Worm (Caenorhabditis elegans) whole organism, young adult: Measurements from ENCODE around the gene frm-8.

Source experiments
- B0035.1 ChIP-seq: sonication (generic microtip); optimal IDR thresholded peaks from 2 replicates; lab custom pipeline; 2016; ENCODE audit warnings: missing genetic modification characterization, mild to moderate bottlenecking, missing compliant biosample characterization, missing genotype, missing genetic modification reagents
- B0261.1 ChIP-seq: sonication (generic microtip); optimal IDR thresholded peaks from 2 replicates; lab custom pipeline; 2016; ENCODE audit warnings: mild to moderate bottlenecking, missing genetic modification characterization, moderate library complexity, missing compliant biosample characterization
- B0336.3 ChIP-seq: fragments of 200-800 bp; sonication (Bioruptor generic); IDR thresholded peaks from 2 replicates; pipeline ENCODE4 v1.3.6; 2022; ENCODE audit warnings: missing genetic modification characterization, missing compliant biosample characterization
- D2030.7 ChIP-seq: fragments of 200-800 bp; sonication (Bioruptor generic); IDR thresholded peaks from 2 replicates; pipeline ENCODE4 v1.3.6; 2022; ENCODE audit warnings: missing genetic modification reagents, missing genetic modification characterization, missing compliant biosample characterization
- F10E7.11 ChIP-seq: sonication (generic microtip); optimal IDR thresholded peaks from 2 replicates; lab custom pipeline; 2017; ENCODE audit warnings: mild to moderate bottlenecking, missing genetic modification characterization, moderate library complexity, missing compliant biosample characterization
- F37B4.10 ChIP-seq: fragments of 200-800 bp; sonication (Bioruptor generic); IDR thresholded peaks from 2 replicates; pipeline ENCODE4 v1.3.6; 2022; ENCODE audit warnings: missing genetic modification characterization, missing compliant biosample characterization
- F39B2.1 ChIP-seq: fragments of 200-800 bp; sonication (Bioruptor generic); IDR thresholded peaks from 2 replicates; pipeline ENCODE4 v1.3.6; 2022; ENCODE audit warnings: missing genetic modification reagents, missing genetic modification characterization, missing compliant biosample characterization
- F57C9.4 ChIP-seq: sonication (generic microtip); optimal IDR thresholded peaks from 2 replicates; lab custom pipeline; 2017; ENCODE audit warnings: mild to moderate bottlenecking, missing genetic modification characterization, missing compliant biosample characterization
- Y67H2A.10 ChIP-seq: fragments of 200-800 bp; sonication (Bioruptor generic); conservative IDR thresholded peaks from 2 replicates; pipeline ENCODE4 v1.3.6; 2022; ENCODE audit warnings: missing genetic modification reagents, missing genetic modification characterization, missing compliant biosample characterization
- Y79H2A.3 ChIP-seq: fragments of 200-800 bp; sonication (Bioruptor generic); conservative IDR thresholded peaks from 2 replicates; pipeline ENCODE4 v1.3.6; 2022; ENCODE audit warnings: missing genetic modification reagents, missing genetic modification characterization, missing compliant biosample characterization
- akir-1 ChIP-seq: fragments of 200-800 bp; sonication (Bioruptor generic); optimal IDR thresholded peaks from 2 replicates; lab custom pipeline; 2018; ENCODE audit warnings: mild to moderate bottlenecking, missing genetic modification characterization, moderate library complexity, missing compliant biosample characterization
- ama-1 ChIP-seq, 3 experiments: fragments of 150-350 bp in 1 of 3; sonication (generic microtip) in 2 of 3; optimal IDR thresholded peaks; 2 replicates each; lab custom pipeline; 2014 to 2018; ENCODE audit warnings: missing biosample characterization in 2 of 3, missing genetic modification characterization in 2 of 3, missing genetic modification reagents in 2 of 3
- aptf-2 ChIP-seq: fragments of 200-800 bp; sonication (Bioruptor generic); conservative IDR thresholded peaks from 2 replicates; pipeline ENCODE4 v1.3.6; 2022; ENCODE audit warnings: missing genetic modification reagents, missing genetic modification characterization, missing compliant biosample characterization
- attf-6 ChIP-seq: fragments of 200-800 bp; sonication (Bioruptor generic); IDR thresholded peaks from 2 replicates; pipeline ENCODE4 v1.3.6; 2022; ENCODE audit warnings: missing genetic modification reagents, missing genetic modification characterization, missing compliant biosample characterization
- ccch-3 ChIP-seq: fragments of 200-800 bp; sonication (Bioruptor generic); optimal IDR thresholded peaks from 2 replicates; lab custom pipeline; 2018; ENCODE audit warnings: mild to moderate bottlenecking, missing genetic modification characterization, missing compliant biosample characterization
- cebp-1 ChIP-seq, 2 experiments: fragments of 200-800 bp in 1 of 2; sonication (Bioruptor generic) in 1 of 2; sonication (generic microtip) in 1 of 2; IDR thresholded peaks in 1 of 2; optimal IDR thresholded peaks in 1 of 2; 2 replicates each; pipeline versions ENCODE4 v1.3.6 to Lab custom; 2017 to 2022; ENCODE audit warnings: missing compliant biosample characterization in 2 of 2, missing genetic modification characterization in 2 of 2, mild to moderate bottlenecking in 1 of 2, missing genetic modification reagents in 1 of 2, moderate library complexity in 1 of 2
- ceh-40 ChIP-seq: fragments of 200-800 bp; sonication (Bioruptor generic); IDR thresholded peaks from 2 replicates; pipeline ENCODE4 v1.3.6; 2022; ENCODE audit warnings: missing genetic modification characterization, missing compliant biosample characterization
- die-1 ChIP-seq: sonication (generic microtip); optimal IDR thresholded peaks from 2 replicates; lab custom pipeline; 2016; ENCODE audit warnings: missing genotype, mild to moderate bottlenecking, missing genetic modification characterization, missing compliant biosample characterization
- dpl-1 ChIP-seq: fragments of 150-350 bp; optimal IDR thresholded peaks from 2 replicates; lab custom pipeline; 2014; ENCODE audit warnings: missing biosample characterization, missing genetic modification reagents, missing genetic modification characterization
- fkh-3 ChIP-seq: sonication (generic microtip); optimal IDR thresholded peaks from 2 replicates; lab custom pipeline; 2016; ENCODE audit warnings: mild to moderate bottlenecking, missing genetic modification characterization, missing compliant biosample characterization
- hmg-1.2 ChIP-seq: fragments of 200-800 bp; sonication (Bioruptor generic); IDR thresholded peaks from 2 replicates; pipeline ENCODE4 v1.3.6; 2022; ENCODE audit warnings: missing genetic modification reagents, missing genetic modification characterization, missing compliant biosample characterization
- hrde-1 ChIP-seq: sonication (generic microtip); optimal IDR thresholded peaks from 2 replicates; lab custom pipeline; 2016; ENCODE audit warnings: missing genetic modification characterization, mild to moderate bottlenecking, missing compliant biosample characterization, moderate library complexity, missing genotype, missing genetic modification reagents, borderline replicate concordance
- let-526 ChIP-seq: fragments of 200-800 bp; sonication (Bioruptor generic); IDR thresholded peaks from 2 replicates; pipeline ENCODE4 v1.3.6; 2022; ENCODE audit warnings: missing genetic modification reagents, missing genetic modification characterization, missing compliant biosample characterization
- lin-26 ChIP-seq: fragments of 200-800 bp; sonication (Bioruptor generic); IDR thresholded peaks from 2 replicates; pipeline ENCODE4 v1.3.6; 2022; ENCODE audit warnings: missing genetic modification reagents, missing genetic modification characterization, missing compliant biosample characterization
- lin-35 ChIP-seq, 3 experiments: fragments of 150-350 bp in 2 of 3; sonication (generic microtip) in 1 of 3; optimal IDR thresholded peaks; 2 replicates each; lab custom pipeline; 2014 to 2018; ENCODE audit warnings: missing biosample characterization in 3 of 3, missing genetic modification characterization in 3 of 3, missing genetic modification reagents in 3 of 3
- lsl-1 ChIP-seq: fragments of 200-800 bp; sonication (Bioruptor generic); optimal IDR thresholded peaks from 2 replicates; lab custom pipeline; 2018; ENCODE audit warnings: mild to moderate bottlenecking, missing genetic modification characterization, moderate library complexity, missing compliant biosample characterization
- madf-10 ChIP-seq: sonication (generic microtip); optimal IDR thresholded peaks from 2 replicates; lab custom pipeline; 2016; ENCODE audit warnings: mild to moderate bottlenecking, missing genetic modification characterization, missing compliant biosample characterization
- madf-6 ChIP-seq: fragments of 200-800 bp; sonication (Bioruptor generic); IDR thresholded peaks from 2 replicates; pipeline ENCODE4 v1.3.6; 2022; ENCODE audit warnings: missing genetic modification reagents, missing genetic modification characterization, missing compliant biosample characterization
- mcd-1 ChIP-seq: fragments of 200-800 bp; sonication (Bioruptor generic); IDR thresholded peaks from 2 replicates; pipeline ENCODE4 v1.3.6; 2022; ENCODE audit warnings: missing genetic modification reagents, missing genetic modification characterization, missing compliant biosample characterization
- mxl-1 ChIP-seq: sonication (generic microtip); optimal IDR thresholded peaks from 2 replicates; lab custom pipeline; 2016; ENCODE audit warnings: missing genetic modification characterization, missing compliant biosample characterization
- nfyb-1 ChIP-seq: fragments of 200-800 bp; sonication (Bioruptor generic); IDR thresholded peaks from 2 replicates; pipeline ENCODE4 v1.3.6; 2022; ENCODE audit warnings: missing genetic modification reagents, missing genetic modification characterization, missing compliant biosample characterization
- rcor-1 ChIP-seq: fragments of 200-800 bp; sonication (Bioruptor generic); IDR thresholded peaks from 2 replicates; pipeline ENCODE4 v1.3.6; 2022; ENCODE audit warnings: missing genetic modification reagents, missing genetic modification characterization, missing compliant biosample characterization
- rpc-1 ChIP-seq, 2 experiments: fragments of 150-350 bp in 1 of 2; sonication (generic microtip) in 1 of 2; optimal IDR thresholded peaks; 2 replicates each; lab custom pipeline; 2014 to 2018; ENCODE audit warnings: missing biosample characterization in 1 of 2, missing genetic modification characterization in 1 of 2, missing genetic modification reagents in 1 of 2, missing genotype in 1 of 2
- snpc-4 ChIP-seq, 5 experiments: fragments of 150-350 bp in 1 of 5; sonication (generic microtip) in 4 of 5; optimal IDR thresholded peaks; 2 replicates each; lab custom pipeline; 2014 to 2018; ENCODE audit warnings: missing genetic modification characterization in 5 of 5, missing biosample characterization in 3 of 5, antibody characterized with exemption in 2 of 5, mild to moderate bottlenecking in 2 of 5, missing compliant biosample characterization in 2 of 5, missing genotype in 2 of 5, moderate library complexity in 2 of 5, missing genetic modification reagents in 1 of 5
- tbx-9 ChIP-seq: sonication (generic microtip); optimal IDR thresholded peaks from 2 replicates; lab custom pipeline; 2016; ENCODE audit warnings: borderline replicate concordance, missing genetic modification characterization, inconsistent platforms, missing compliant biosample characterization
- zfh-2 ChIP-seq: fragments of 200-800 bp; sonication (Bioruptor generic); conservative IDR thresholded peaks from 2 replicates; pipeline ENCODE4 v1.3.6; 2022; ENCODE audit warnings: missing genetic modification reagents, missing genetic modification characterization, missing compliant biosample characterization
- ztf-18 ChIP-seq: sonication (generic microtip); optimal IDR thresholded peaks from 2 replicates; lab custom pipeline; 2016; ENCODE audit warnings: missing genotype, mild to moderate bottlenecking, missing genetic modification characterization, missing compliant biosample characterization
- ztf-25 ChIP-seq: fragments of 200-800 bp; sonication (Bioruptor generic); IDR thresholded peaks from 2 replicates; pipeline ENCODE4 v1.3.6; 2022; ENCODE audit warnings: missing genetic modification reagents, missing genetic modification characterization, missing compliant biosample characterization
- ztf-28 ChIP-seq: fragments of 200-800 bp; sonication (Bioruptor generic); IDR thresholded peaks from 2 replicates; pipeline ENCODE4 v1.3.6; 2022; ENCODE audit warnings: missing genetic modification reagents, missing genetic modification characterization, missing compliant biosample characterization
- ztf-3 ChIP-seq: fragments of 200-800 bp; sonication (Bioruptor generic); optimal IDR thresholded peaks from 2 replicates; lab custom pipeline; 2018; ENCODE audit warnings: mild to moderate bottlenecking, missing genetic modification characterization, missing compliant biosample characterization

frm-8 gene

DNA sequence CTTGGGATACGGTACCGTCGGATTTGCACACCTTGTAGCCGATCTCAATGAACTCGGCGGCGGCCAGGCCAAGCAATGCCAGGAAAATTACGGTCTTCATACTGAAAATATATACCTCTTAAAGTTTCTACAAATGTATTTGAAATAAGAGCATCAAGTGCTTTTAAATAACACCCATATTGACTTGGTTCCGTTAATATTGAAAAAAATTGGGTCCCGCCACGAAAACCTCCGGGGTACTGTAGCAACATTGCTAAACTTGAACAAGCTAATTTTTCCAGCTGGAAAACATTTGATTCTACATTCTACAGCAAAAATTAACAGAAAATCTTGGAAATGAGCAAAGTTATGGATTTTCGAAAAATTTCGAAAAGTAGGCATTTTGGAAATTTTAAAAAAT, 19.5 kb downstream of the frm-8 start, which contains the start of gene heh-1:
TSS of gene heh-1 (minus strand) at position 101 of the 400 bp plus-strand sequence.
- 0 out of 2 replicates have a peak, but pooled peaks have one; percentile 11 for TF ChIP-seq aptf-2 (GFP tag; lab: Robert Waterston, UW)
- no peak for TF ChIP-seq Y79H2A.3 (GFP tag; lab: Robert Waterston, UW)

- TF ChIP-seq let-526 (no peak), Y67H2A.10 (GFP tag; lab: Robert Waterston, UW) (no peak), F39B2.1 (GFP tag; lab: Robert Waterston, UW) (no peak), lin-35 (GFP tag; optimal IDR thresholded peaks at IDR 0.05; lab: Kevin White, UChicago) (no peak), B0035.1 (no peak), mxl-1 (tag; lab: Kevin White, UChicago) (no peak)
These were observed 20.6 kb downstream of the frm-8 start, which contains the start of gene R148.7 for ce11 chrIII:3198307-3198706. TSS of gene R148.7 (minus strand) at chrIII:3198407.

- TF ChIP-seq snpc-4 (GFP tag; optimal IDR thresholded peaks at IDR 0.05; lab: Kevin White, UChicago) (no peak), snpc-4 (tag; optimal IDR thresholded peaks at IDR 0.05; lab: Kevin White, UChicago) (no peak), ztf-3 (GFP tag; lab: Kevin White, UChicago) (no peak), hmg-1.2 (peak; percentile 93), fkh-3 (tag; lab: Kevin White, UChicago) (no peak), ccch-3 (GFP tag; lab: Kevin White, UChicago) (no peak), lsl-1 (GFP tag; lab: Kevin White, UChicago) (no peak), ztf-25 (no peak), ama-1 (optimal IDR thresholded peaks at IDR 0.05; lab: Kevin White, UChicago) (no peak), ama-1 (GFP tag; optimal IDR thresholded peaks at IDR 0.05; lab: Kevin White, UChicago) (no peak)
These were observed 21.0 kb downstream of the frm-8 start for ce11 chrIII:3197904-3198303.

- TF ChIP-seq hmg-1.2 (0 out of 2 replicates have a peak, but pooled peaks have one; percentile 7), madf-6 (peak; percentile 22; the same call in 1 of the 2 replicates), D2030.7 (0 out of 2 replicates have a peak, but pooled peaks have one; percentile 14), rcor-1 (0 out of 2 replicates have a peak, but pooled peaks have one; percentile 13), attf-6 (GFP tag; lab: Robert Waterston, UW) (0 out of 2 replicates have a peak, but pooled peaks have one; percentile 59), lin-26 (GFP tag; lab: Robert Waterston, UW) (peak; percentile 57; the same call in 1 of the 2 replicates)
These were observed 26.5 kb downstream of the frm-8 start for ce11 chrIII:3192464-3192863.

DNA sequence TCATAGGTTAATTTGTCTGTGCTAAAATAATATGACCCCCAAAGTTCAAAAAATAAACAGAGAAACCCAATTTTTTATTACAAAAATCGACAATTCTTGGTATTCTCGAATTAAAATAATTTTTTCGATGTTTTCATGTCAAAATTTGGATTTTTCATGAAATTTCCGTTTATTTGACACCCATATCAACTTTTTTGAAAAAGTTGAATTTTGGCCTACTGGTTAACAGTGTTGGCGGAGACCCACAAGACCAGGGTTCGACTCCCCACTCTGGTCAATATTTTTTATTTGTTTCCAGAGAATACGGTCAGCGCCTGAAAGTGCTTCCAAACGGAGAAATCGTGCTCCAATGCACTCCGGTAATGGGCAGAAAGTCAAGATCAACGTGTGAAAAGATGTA, 27.2 kb downstream of the frm-8 start:
- TF ChIP-seq F37B4.10 (GFP tag; lab: Robert Waterston, UW) (no peak), fkh-3 (tag; lab: Kevin White, UChicago) (no peak), tbx-9 (tag; lab: Kevin White, UChicago) (no peak), ztf-18 (tag; lab: Kevin White, UChicago) (no peak), zfh-2 (no peak), nfyb-1 (GFP tag; lab: Robert Waterston, UW) (no peak), rpc-1 (optimal IDR thresholded peaks at IDR 0.05; lab: Kevin White, UChicago) (peak; percentile 47), rpc-1 (tag; optimal IDR thresholded peaks at IDR 0.05; lab: Kevin White, UChicago) (peak; percentile 76), B0261.1 (peak; percentile 63), akir-1 (no peak), ztf-28 (GFP tag; lab: Robert Waterston, UW) (no peak), die-1 (no peak), mcd-1 (GFP tag; lab: Robert Waterston, UW) (no peak), cebp-1 (GFP tag; IDR thresholded peaks at IDR 0.05; lab: Robert Waterston, UW) (no peak), cebp-1 (tag; optimal IDR thresholded peaks at IDR 0.05; lab: Kevin White, UChicago) (no peak), B0336.3 (GFP tag; lab: Robert Waterston, UW) (no peak), F57C9.4 (tag; lab: Kevin White, UChicago) (no peak), F10E7.11 (tag; lab: Kevin White, UChicago) (no peak), ceh-40 (GFP tag; lab: Robert Waterston, UW) (no peak), lin-26 (GFP tag; lab: Robert Waterston, UW) (peak; percentile 33; the same call in 1 of the 2 replicates), madf-10 (tag; lab: Kevin White, UChicago) (no peak), hrde-1 (tag; lab: Kevin White, UChicago) (no peak), dpl-1 (GFP tag; lab: Kevin White, UChicago) (no peak)
